Worm (Caenorhabditis elegans): Measurements from ENCODE around the gene npr-26.

The npr-26 gene

ce11 chrIV:17376127-17376526 is 41.5 kb downstream of the npr-26 start, which contains the start of gene haf-1:
Gene haf-1 (plus strand): TSS chrIV:17376427.
- TF ChIP-seq lin-13 (GFP tag; optimal IDR thresholded peaks at IDR 0.05) (no peak), blmp-1 (tag; optimal IDR thresholded peaks at IDR 0.05; ENCODE audit: insufficient read depth) (no peak), dmd-4 (tag; optimal IDR thresholded peaks at IDR 0.05) (no peak), nhr-12 (tag; optimal IDR thresholded peaks at IDR 0.05) (no peak), nhr-237 (tag; optimal IDR thresholded peaks at IDR 0.05) (no peak), elt-1 (tag; optimal IDR thresholded peaks at IDR 0.05) (no peak), R02D3.7 (tag; optimal IDR thresholded peaks at IDR 0.05) (no peak), ceh-16 (tag; optimal IDR thresholded peaks at IDR 0.05) (no peak), lin-39 (tag; optimal IDR thresholded peaks at IDR 0.05) (no peak), unc-39 (tag; optimal IDR thresholded peaks at IDR 0.05) (no peak), sma-3 (GFP tag; optimal IDR thresholded peaks at IDR 0.05) (no peak), sma-9 (GFP tag; optimal IDR thresholded peaks at IDR 0.05) (no peak), sma-9 (tag; optimal IDR thresholded peaks at IDR 0.05) (no peak), egl-27 (tag; optimal IDR thresholded peaks at IDR 0.05) (no peak), lsy-2 (tag; optimal IDR thresholded peaks at IDR 0.05) (no peak), nhr-11 (tag; optimal IDR thresholded peaks at IDR 0.05) (no peak), F13H6.1 (tag; optimal IDR thresholded peaks at IDR 0.05) (no peak), ztf-4 (tag; optimal IDR thresholded peaks at IDR 0.05) (no peak)

DNA sequence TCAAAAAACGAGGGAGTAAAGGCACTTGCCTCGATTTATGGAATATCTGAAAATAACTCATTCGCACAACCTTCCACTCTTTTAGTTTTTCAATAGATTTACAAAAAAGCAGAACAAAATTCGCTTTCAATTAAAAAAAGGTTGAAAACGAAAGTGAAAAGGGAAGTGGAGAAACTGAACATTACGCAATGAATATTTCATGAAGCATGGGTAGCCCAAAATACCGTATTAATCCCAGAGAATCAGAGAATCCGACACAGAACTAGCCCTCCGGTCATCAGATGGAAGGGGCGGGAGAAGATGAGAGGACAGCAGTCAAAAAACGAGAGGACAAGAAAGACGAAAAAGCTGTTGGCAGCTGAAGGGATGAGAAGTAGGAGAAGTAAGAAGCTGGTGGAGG is 46.2 kb downstream of the npr-26 start, which contains the start of gene C30H6.5:
TSS of gene C30H6.5 (plus strand) at position 301 of the 400 bp plus-strand sequence.
- TF ChIP-seq ama-1 (optimal IDR thresholded peaks at IDR 0.05) (no peak), sma-9 (GFP tag; optimal IDR thresholded peaks at IDR 0.05) (no peak), sma-9 (tag; optimal IDR thresholded peaks at IDR 0.05) (no peak)

- no peak for TF ChIP-seq peb-1 (tag; optimal IDR thresholded peaks at IDR 0.05)
- TF ChIP-seq lin-13 (GFP tag; optimal IDR thresholded peaks at IDR 0.05) = no peak
- TF ChIP-seq unc-39 (tag; optimal IDR thresholded peaks at IDR 0.05) = no peak
- TF ChIP-seq ztf-4 (tag; optimal IDR thresholded peaks at IDR 0.05) = no peak
- no peak for TF ChIP-seq blmp-1 (tag; optimal IDR thresholded peaks at IDR 0.05; ENCODE audit: insufficient read depth)
- no peak for TF ChIP-seq alr-1 (tag; optimal IDR thresholded peaks at IDR 0.05)
- no peak for TF ChIP-seq ztf-1 (GFP tag; conservative IDR thresholded peaks at IDR 0.05)
- no peak for TF ChIP-seq nhr-237 (tag; optimal IDR thresholded peaks at IDR 0.05)
- TF ChIP-seq skn-1 (tag; optimal IDR thresholded peaks at IDR 0.05) = no peak
- no peak for TF ChIP-seq fos-1 (tag; optimal IDR thresholded peaks at IDR 0.05)
- TF ChIP-seq sma-3 (GFP tag; optimal IDR thresholded peaks at IDR 0.05) = no peak
- no peak for TF ChIP-seq ZK546.5 (tag; optimal IDR thresholded peaks at IDR 0.05)
- no peak for TF ChIP-seq nhr-12 (tag; optimal IDR thresholded peaks at IDR 0.05)
Observed at ce11 chrIV:17368292-17368691, 49.3 kb downstream of the npr-26 start, which contains the start of gene trh-1. Gene trh-1 (plus strand): TSS chrIV:17368592.

DNA sequence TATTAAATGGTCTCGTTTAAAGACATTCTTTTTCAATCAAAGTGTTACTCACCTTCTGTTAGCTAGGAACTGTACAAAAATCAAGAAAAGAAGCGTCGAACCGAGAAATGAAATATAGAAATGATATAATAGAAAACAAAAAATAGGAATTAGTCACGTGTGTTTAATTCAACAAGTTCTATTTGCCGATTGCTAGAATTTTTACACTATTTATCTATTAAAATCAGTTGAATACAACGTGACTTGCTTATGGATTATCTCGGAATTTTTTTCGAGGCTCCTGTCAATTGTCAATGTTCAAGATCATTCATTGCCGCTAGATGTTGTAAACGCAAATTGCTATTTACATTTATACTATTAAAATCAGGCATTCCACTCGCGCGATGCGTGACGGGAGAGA is 50.3 kb downstream of the npr-26 start, which contains the start of gene zipt-17:
TSS of gene zipt-17 (minus strand) at position 101 of the 400 bp plus-strand sequence.
- TF ChIP-seq gmeb-1 (tag; optimal IDR thresholded peaks at IDR 0.05) (no peak), F13H6.1 (tag; optimal IDR thresholded peaks at IDR 0.05) (no peak), mdl-1 (tag; optimal IDR thresholded peaks at IDR 0.05) (no peak), unc-39 (tag; optimal IDR thresholded peaks at IDR 0.05) (no peak), aly-2 (tag; optimal IDR thresholded peaks at IDR 0.05) (no peak)

ce11 chrIV:17361143-17361542 is 56.5 kb downstream of the npr-26 start, which contains the start of gene clec-202:
Gene clec-202 (plus strand): TSS chrIV:17361443.
- no peak for TF ChIP-seq fos-1 (tag; optimal IDR thresholded peaks at IDR 0.05)

Data from whole organism, L2 larva.